Worm (Caenorhabditis elegans): ENCODE results near the gene rft-1.

rft-1 gene

ce11 chrV:4422127-4422526 lies 20.9 kb downstream of the rft-1 start, which contains the start of gene skr-7:
skr-7 (plus strand) TSS chrV:4422427.
- TF ChIP-seq nhr-20 (tag; optimal IDR thresholded peaks at IDR 0.05) = no peak

ce11 chrV:4421475-4421874 lies 21.5 kb downstream of the rft-1 start, which contains the start of gene skr-14:
skr-14 (minus strand) TSS chrV:4421575.
- TF ChIP-seq dsc-1 (tag; optimal IDR thresholded peaks at IDR 0.05) = no peak
- TF ChIP-seq sup-37 (GFP tag; optimal IDR thresholded peaks at IDR 0.05) = no peak
- TF ChIP-seq ztf-11 (tag; optimal IDR thresholded peaks at IDR 0.05) = no peak

- TF ChIP-seq fos-1 (tag; optimal IDR thresholded peaks at IDR 0.05) = no peak
Observed at ce11 chrV:4419767-4420322, 23.2 kb downstream of the rft-1 start, which contains the start of the genes Y47D7A.7 and Y47D7A.2. Y47D7A.7 (minus strand) TSS chrV:4419867. Y47D7A.2 (plus strand) TSS chrV:4420272.

- TF ChIP-seq nhr-12 (tag; optimal IDR thresholded peaks at IDR 0.05) (no peak), efl-1 (optimal IDR thresholded peaks at IDR 0.05) (no peak), efl-1 (GFP tag; optimal IDR thresholded peaks at IDR 0.05 in 1 of 2) (no peak)
Observed at ce11 chrV:4418116-4418515, 24.9 kb downstream of the rft-1 start, which contains the start of gene Y47D7A.6. Y47D7A.6 (minus strand) TSS chrV:4418216.

ce11 chrV:4416710-4417109 lies 26.3 kb downstream of the rft-1 start, which contains the start of gene Y47D7A.18:
Y47D7A.18 (minus strand) TSS chrV:4416810.
- TF ChIP-seq ztf-4 (tag; optimal IDR thresholded peaks at IDR 0.05) (no peak), nhr-19 (GFP tag; conservative IDR thresholded peaks at IDR 0.05) (no peak), rnt-1 (tag; optimal IDR thresholded peaks at IDR 0.05) (no peak), egl-27 (tag; optimal IDR thresholded peaks at IDR 0.05) (no peak), ztf-11 (tag; optimal IDR thresholded peaks at IDR 0.05) (no peak), lin-39 (tag; optimal IDR thresholded peaks at IDR 0.05) (no peak), zip-4 (GFP tag; optimal IDR thresholded peaks at IDR 0.05) (no peak), nhr-77 (tag; optimal IDR thresholded peaks at IDR 0.05) (no peak), fkh-10 (GFP tag; optimal IDR thresholded peaks at IDR 0.05) (no peak), efl-3 (GFP tag; optimal IDR thresholded peaks at IDR 0.05) (no peak), hpl-2 (GFP tag; optimal IDR thresholded peaks at IDR 0.05) (no peak), nhr-28 (tag; optimal IDR thresholded peaks at IDR 0.05) (no peak), sup-37 (GFP tag; optimal IDR thresholded peaks at IDR 0.05) (no peak), efl-1 (optimal IDR thresholded peaks at IDR 0.05) (no peak), efl-1 (GFP tag; optimal IDR thresholded peaks at IDR 0.05 in 1 of 2) (no peak), unc-30 (tag; optimal IDR thresholded peaks at IDR 0.05) (no peak), lin-14 (GFP tag; optimal IDR thresholded peaks at IDR 0.05) (no peak), ceh-63 (GFP tag; optimal IDR thresholded peaks at IDR 0.05) (no peak), alr-1 (tag; optimal IDR thresholded peaks at IDR 0.05; ENCODE audit: borderline replicate concordance) (no peak)

- TF ChIP-seq grh-1 (GFP tag; IDR thresholded peaks at IDR 0.05) (no peak), C34B4.2 (tag; optimal IDR thresholded peaks at IDR 0.05) (no peak), unc-30 (tag; optimal IDR thresholded peaks at IDR 0.05) (no peak), hpl-2 (GFP tag; optimal IDR thresholded peaks at IDR 0.05) (no peak), lin-15B (tag; optimal IDR thresholded peaks at IDR 0.05) (no peak), ces-1 (GFP tag; optimal IDR thresholded peaks at IDR 0.05) (no peak), lsy-2 (tag; optimal IDR thresholded peaks at IDR 0.05) (no peak), egl-13 (tag; optimal IDR thresholded peaks at IDR 0.05) (no peak), nhr-20 (tag; optimal IDR thresholded peaks at IDR 0.05) (no peak)
Observed at ce11 chrV:4414613-4415071, 28.4 kb downstream of the rft-1 start, which contains the start of gene grl-5. grl-5 (minus strand) TSS chrV:4414663.

ce11 chrV:4411714-4412113 lies 31.3 kb downstream of the rft-1 start, which contains the start of gene Y47D7A.17:
Y47D7A.17 (minus strand) TSS chrV:4411814.
- TF ChIP-seq mep-1 (tag; optimal IDR thresholded peaks at IDR 0.05) = no peak
- TF ChIP-seq nhr-71 (tag; optimal IDR thresholded peaks at IDR 0.05) = no peak
- no peak for TF ChIP-seq ztf-4 (tag; optimal IDR thresholded peaks at IDR 0.05)
- TF ChIP-seq fkh-8 (tag; optimal IDR thresholded peaks at IDR 0.05) = no peak
- no peak for TF ChIP-seq C04F5.9 (tag; optimal IDR thresholded peaks at IDR 0.05)
- no peak for TF ChIP-seq nhr-76 (tag; optimal IDR thresholded peaks at IDR 0.05)
- TF ChIP-seq lin-14 (GFP tag; optimal IDR thresholded peaks at IDR 0.05) = no peak
- TF ChIP-seq lir-3 (tag; optimal IDR thresholded peaks at IDR 0.05; ENCODE audit: poor library complexity) = no peak
- TF ChIP-seq ceh-88 (GFP tag; IDR thresholded peaks at IDR 0.05) = no peak
- no peak for TF ChIP-seq nhr-237 (tag; optimal IDR thresholded peaks at IDR 0.05)
- no peak for TF ChIP-seq lsy-2 (tag; optimal IDR thresholded peaks at IDR 0.05)
- TF ChIP-seq nhr-90 (tag; optimal IDR thresholded peaks at IDR 0.05; ENCODE audit: poor library complexity) = no peak
- TF ChIP-seq unc-130 (tag; optimal IDR thresholded peaks at IDR 0.05) = no peak
